Worm (Caenorhabditis elegans): Measurements from ENCODE around the gene dmsr-14.

ce11 chrV:6821509-6821908, 4.4 kb upstream of the dmsr-14 start, which contains the start of gene T15B7.8:
- TF ChIP-seq ztf-29 (GFP tag; IDR thresholded peaks at IDR 0.05) (no peak), ztf-23 (GFP tag; IDR thresholded peaks at IDR 0.05) (no peak), klf-2 (GFP tag; conservative IDR thresholded peaks at IDR 0.05) (no peak), flt-1 (GFP tag; IDR thresholded peaks at IDR 0.05) (no peak), cog-1 (tag; optimal IDR thresholded peaks at IDR 0.05) (no peak), med-1 (GFP tag; optimal IDR thresholded peaks at IDR 0.05; ENCODE audit: insufficient read depth) (no peak), tab-1 (GFP tag; IDR thresholded peaks at IDR 0.05) (no peak), ref-1 (GFP tag; conservative IDR thresholded peaks at IDR 0.05) (no peak), T22C8.4 (GFP tag; IDR thresholded peaks at IDR 0.05) (no peak)
